Worm (Caenorhabditis elegans) whole organism, mixed stage, embryonic: ENCODE data around the gene ZK402.2.

Experiments used
- M03D4.4 ChIP-seq: sonication (generic microtip); optimal IDR thresholded peaks from 2 replicates; lab custom pipeline; 2017; ENCODE audit warnings: mild to moderate bottlenecking, missing genetic modification characterization, missing compliant biosample characterization
- bed-3 ChIP-seq: fragments of 200-800 bp; sonication (Bioruptor generic); optimal IDR thresholded peaks from 3 replicates; lab custom pipeline; 2018; ENCODE audit warnings: mild to moderate bottlenecking, missing genetic modification characterization, moderate library complexity, missing compliant biosample characterization
- elt-3 ChIP-seq: fragments of 150-350 bp; optimal IDR thresholded peaks from 2 replicates; lab custom pipeline; 2014; ENCODE audit warnings: missing biosample characterization, missing genetic modification characterization
- lin-13 ChIP-seq: fragments of 150-350 bp; optimal IDR thresholded peaks from 2 replicates; lab custom pipeline; 2014; ENCODE audit warnings: missing biosample characterization, missing genetic modification characterization
- mep-1 ChIP-seq: fragments of 150-350 bp; optimal IDR thresholded peaks from 2 replicates; lab custom pipeline; 2017; ENCODE audit warnings: missing biosample characterization, missing genetic modification reagents, missing genetic modification characterization, inconsistent platforms
- nhr-12 ChIP-seq: fragments of 150-350 bp; optimal IDR thresholded peaks from 2 replicates; lab custom pipeline; 2014; ENCODE audit warnings: missing biosample characterization, missing genetic modification characterization
- nhr-237 ChIP-seq: fragments of 150-350 bp; optimal IDR thresholded peaks from 2 replicates; lab custom pipeline; 2014; ENCODE audit warnings: missing biosample characterization, missing genetic modification characterization
- nhr-76 ChIP-seq: sonication (generic microtip); optimal IDR thresholded peaks from 2 replicates; lab custom pipeline; 2017; ENCODE audit warnings: missing biosample characterization, missing genetic modification characterization
- pha-4 ChIP-seq: fragments of 150-350 bp; optimal IDR thresholded peaks from 2 replicates; lab custom pipeline; 2018; ENCODE audit warnings: missing biosample characterization, missing genetic modification reagents, missing genetic modification characterization
- snpc-4 ChIP-seq: fragments of 150-350 bp; optimal IDR thresholded peaks from 2 replicates; lab custom pipeline; 2014; ENCODE audit warnings: missing biosample characterization, missing genetic modification characterization
- unc-39 ChIP-seq: fragments of 150-350 bp; optimal IDR thresholded peaks from 2 replicates; lab custom pipeline; 2014; ENCODE audit warnings: missing biosample characterization, missing genetic modification characterization
- ztf-11 ChIP-seq: fragments of 150-350 bp; optimal IDR thresholded peaks from 2 replicates; lab custom pipeline; 2014; ENCODE audit warnings: missing biosample characterization, missing genetic modification characterization

ce11 chrX:1419163-1419696, 15.7 kb downstream of the ZK402.2 start, which contains the start of gene F19G12.9:
- TF ChIP-seq elt-3 (no peak), nhr-237 (tag; lab: Kevin White, UChicago) (no peak), mep-1 (tag; lab: Kevin White, UChicago) (no peak), ztf-11 (tag; lab: Kevin White, UChicago) (no peak), nhr-76 (tag; lab: Kevin White, UChicago) (no peak), lin-13 (tag; lab: Kevin White, UChicago) (no peak), snpc-4 (tag; lab: Kevin White, UChicago) (no peak), pha-4 (tag; lab: Kevin White, UChicago) (no peak), M03D4.4 (tag; lab: Kevin White, UChicago) (no peak), bed-3 (GFP tag; lab: Kevin White, UChicago) (no peak), nhr-12 (no peak), unc-39 (tag; lab: Kevin White, UChicago) (no peak)
